Fruit fly (Drosophila melanogaster): ENCODE results near the gene CG7600.

CG7600 gene

dm6 chr3L:11247370-11248255 is 37.0 kb downstream of the CG7600 start (continued):
- TF ChIP-seq Abd-B (GFP tag; optimal IDR thresholded peaks at IDR 0.05) (no peak), CG10654 (GFP tag; optimal IDR thresholded peaks at IDR 0.05) (no peak), fd96Cb (tag; optimal IDR thresholded peaks at IDR 0.05) (no peak), CG3407 (GFP tag; optimal IDR thresholded peaks at IDR 0.05) (peak; percentile 96), Fer3 (tag; optimal IDR thresholded peaks at IDR 0.05) (no peak), CG12071 (GFP tag; optimal IDR thresholded peaks at IDR 0.05) (peak; percentile 67), CTCF (GFP tag; optimal IDR thresholded peaks at IDR 0.05) (no peak), NfI (GFP tag; optimal IDR thresholded peaks at IDR 0.05) (no peak), CG17385 (GFP tag; optimal IDR thresholded peaks at IDR 0.05) (no peak), hbn (GFP tag; IDR thresholded peaks at IDR 0.05; ENCODE audit: partially characterized antibody) (no peak), sc (optimal IDR thresholded peaks at IDR 0.05) (no peak), sc (GFP tag; optimal IDR thresholded peaks at IDR 0.05) (no peak), zen2 (GFP tag; IDR thresholded peaks at IDR 0.05; ENCODE audit: partially characterized antibody) (peak; percentile 66), CG12104 (GFP tag; optimal IDR thresholded peaks at IDR 0.05) (no peak), B-H2 (GFP tag; optimal IDR thresholded peaks at IDR 0.05) (no peak), CG17802 (tag; optimal IDR thresholded peaks at IDR 0.05) (no peak), CG15011 (GFP tag; optimal IDR thresholded peaks at IDR 0.05) (no peak), ash1 (GFP tag; optimal IDR thresholded peaks at IDR 0.05) (peak; percentile 56), CG3726 (GFP tag; IDR thresholded peaks at IDR 0.05) (no peak), tio (GFP tag; optimal IDR thresholded peaks at IDR 0.05) (no peak), scrt (GFP tag; optimal IDR thresholded peaks at IDR 0.05) (peak; percentile 8), CG14050 (GFP tag; IDR thresholded peaks at IDR 0.05) (no peak), gce (GFP tag; IDR thresholded peaks at IDR 0.05) (0 out of 3 replicates have a peak, but pooled peaks have one; percentile 6), stc (GFP tag; IDR thresholded peaks at IDR 0.05) (peak; percentile 36; the same call in 1 of the 2 replicates), B-H1 (GFP tag; IDR thresholded peaks at IDR 0.05) (no peak), Dref (GFP tag; IDR thresholded peaks at IDR 0.05) (no peak), Rfx (GFP tag; IDR thresholded peaks at IDR 0.05) (peak; percentile 27; the same call in 1 of the 2 replicates), run (tag; optimal IDR thresholded peaks at IDR 0.05) (no peak), pb (GFP tag; optimal IDR thresholded peaks at IDR 0.05) (no peak), CG14014 (GFP tag; IDR thresholded peaks at IDR 0.05) (no peak), tx (GFP tag; optimal IDR thresholded peaks at IDR 0.05) (no peak), CG6689 (GFP tag; IDR thresholded peaks at IDR 0.05) (no peak), Mes4 (GFP tag; optimal IDR thresholded peaks at IDR 0.05) (peak; percentile 13), Hmr (GFP tag; optimal IDR thresholded peaks at IDR 0.05) (no peak), CG6791 (GFP tag; IDR thresholded peaks at IDR 0.05; ENCODE audit: partially characterized antibody) (no peak), CG11696 (GFP tag; IDR thresholded peaks at IDR 0.05) (peak; percentile 70), Asciz (GFP tag; optimal IDR thresholded peaks at IDR 0.05) (no peak), CG4424 (GFP tag; optimal IDR thresholded peaks at IDR 0.05) (no peak), GATAe (GFP tag; conservative IDR thresholded peaks at IDR 0.05) (no peak), jumu (GFP tag; optimal IDR thresholded peaks at IDR 0.05) (no peak), CG18476 (GFP tag; optimal IDR thresholded peaks at IDR 0.05) (no peak), CG6765 (GFP tag; optimal IDR thresholded peaks at IDR 0.05) (no peak), chinmo (GFP tag; IDR thresholded peaks at IDR 0.05; ENCODE audit: partially characterized antibody) (peak; percentile 97), CG10209 (GFP tag; optimal IDR thresholded peaks at IDR 0.05) (no peak), CG2199 (GFP tag; IDR thresholded peaks at IDR 0.05) (peak; percentile 90; the same call in 2 of the 3 replicates), H2.0 (GFP tag; IDR thresholded peaks at IDR 0.05) (no peak), Ets65A (GFP tag) (no peak), emc (GFP tag; optimal IDR thresholded peaks at IDR 0.05) (no peak), CG15514 (GFP tag; optimal IDR thresholded peaks at IDR 0.05) (no peak), CG2129 (GFP tag; IDR thresholded peaks at IDR 0.05; ENCODE audit: partially characterized antibody) (no peak)
